Worm (Caenorhabditis elegans) whole organism, L4/young adult: ENCODE results near the gene srh-113.

Experiments
- dao-5 ChIP-seq: sonication (generic microtip); optimal IDR thresholded peaks from 2 replicates; lab custom pipeline; 2016; ENCODE audit warnings: missing genotype, missing genetic modification characterization, moderate library complexity, missing compliant biosample characterization
- him-1 ChIP-seq: sonication (generic microtip); optimal IDR thresholded peaks from 2 replicates; lab custom pipeline; 2016; ENCODE audit warnings: missing genotype, missing genetic modification reagents, missing genetic modification characterization, missing compliant biosample characterization

- TF ChIP-seq him-1 (tag; lab: Kevin White, UChicago) (no peak), dao-5 (no peak)
Observed at ce11 chrV:17251364-17251961, 38.6 kb downstream of the srh-113 start, which contains the start of gene Y61B8A.6.
